Fruit fly (Drosophila melanogaster): ENCODE data around the gene Hinfp.

Hinfp gene

dm6 chrX:625157-625627 is at the start of gene Hinfp, which contains the start of gene CG13364:
Gene Hinfp, plus strand, starts transcription at chrX:625542.
Gene CG13364, minus strand, starts transcription at chrX:625203.
- TF ChIP-seq cic (GFP tag; optimal IDR thresholded peaks at IDR 0.05) (no peak), CG11617 (GFP tag; optimal IDR thresholded peaks at IDR 0.05) (no peak), bab1 (GFP tag; optimal IDR thresholded peaks at IDR 0.05) (peak; percentile 12), Mnt (GFP tag; optimal IDR thresholded peaks at IDR 0.05) (peak; percentile 77)

- TF ChIP-seq tj (GFP tag; optimal IDR thresholded peaks at IDR 0.05) (no peak), ovo (GFP tag; optimal IDR thresholded peaks at IDR 0.05) (no peak), bab1 (GFP tag; optimal IDR thresholded peaks at IDR 0.05) (no peak), CG5204 (GFP tag; optimal IDR thresholded peaks at IDR 0.05) (no peak), cnc (optimal IDR thresholded peaks at IDR 0.05) (no peak), Mnt (GFP tag; optimal IDR thresholded peaks at IDR 0.05) (no peak), Crg-1 (GFP tag; optimal IDR thresholded peaks at IDR 0.05) (no peak), CG14711 (tag; optimal IDR thresholded peaks at IDR 0.05) (no peak), CG1620 (GFP tag; optimal IDR thresholded peaks at IDR 0.05) (no peak), toe (GFP tag; optimal IDR thresholded peaks at IDR 0.05) (no peak), CG7045 (GFP tag; optimal IDR thresholded peaks at IDR 0.05) (no peak), CG12768 (GFP tag; optimal IDR thresholded peaks at IDR 0.05) (no peak)
Observed at dm6 chrX:580635-581034, 44.7 kb upstream of the Hinfp start.

dm6 chrX:581825-582224 is 43.5 kb upstream of the Hinfp start, which contains the start of gene vnd:
Gene vnd, plus strand, starts transcription at chrX:582121.
- TF ChIP-seq CG1620 (GFP tag; optimal IDR thresholded peaks at IDR 0.05) (no peak), tj (GFP tag; optimal IDR thresholded peaks at IDR 0.05) (no peak), CG11617 (GFP tag; optimal IDR thresholded peaks at IDR 0.05) (no peak), CG14711 (tag; optimal IDR thresholded peaks at IDR 0.05) (no peak), CG33017 (tag; optimal IDR thresholded peaks at IDR 0.05) (no peak), kay (GFP tag; ENCODE audit: borderline replicate concordance) (no peak), CG7101 (tag; optimal IDR thresholded peaks at IDR 0.05) (no peak), ovo (GFP tag; optimal IDR thresholded peaks at IDR 0.05) (no peak), Hr96 (GFP tag; optimal IDR thresholded peaks at IDR 0.05) (no peak), CG7045 (GFP tag; optimal IDR thresholded peaks at IDR 0.05) (no peak)

dm6 chrX:588941-589340 is 36.4 kb upstream of the Hinfp start:
- TF ChIP-seq CG12768 (GFP tag; optimal IDR thresholded peaks at IDR 0.05) (no peak), Crg-1 (GFP tag; optimal IDR thresholded peaks at IDR 0.05) (no peak), Clk (GFP tag; optimal IDR thresholded peaks at IDR 0.05) (no peak), Hr96 (GFP tag; optimal IDR thresholded peaks at IDR 0.05) (no peak), bab1 (GFP tag; optimal IDR thresholded peaks at IDR 0.05) (no peak), pad (GFP tag; optimal IDR thresholded peaks at IDR 0.05) (no peak), tj (GFP tag; optimal IDR thresholded peaks at IDR 0.05) (no peak), toe (GFP tag; optimal IDR thresholded peaks at IDR 0.05) (no peak)

dm6 chrX:590479-590878 is 34.9 kb upstream of the Hinfp start:
- TF ChIP-seq Mnt (GFP tag; optimal IDR thresholded peaks at IDR 0.05): no peak
- no peak for TF ChIP-seq CG1620 (GFP tag; optimal IDR thresholded peaks at IDR 0.05)
- no peak for TF ChIP-seq bab1 (GFP tag; optimal IDR thresholded peaks at IDR 0.05)
- no peak for TF ChIP-seq CG7045 (GFP tag; optimal IDR thresholded peaks at IDR 0.05)
- no peak for TF ChIP-seq cic (GFP tag; optimal IDR thresholded peaks at IDR 0.05)
- TF ChIP-seq CG7101 (tag; optimal IDR thresholded peaks at IDR 0.05): no peak
- TF ChIP-seq Crg-1 (GFP tag; optimal IDR thresholded peaks at IDR 0.05): no peak
- TF ChIP-seq tj (GFP tag; optimal IDR thresholded peaks at IDR 0.05): no peak
- no peak for TF ChIP-seq CG5204 (GFP tag; optimal IDR thresholded peaks at IDR 0.05)
- TF ChIP-seq CG11617 (GFP tag; optimal IDR thresholded peaks at IDR 0.05): no peak
- TF ChIP-seq CG14711 (tag; optimal IDR thresholded peaks at IDR 0.05): no peak
- TF ChIP-seq Hr96 (GFP tag; optimal IDR thresholded peaks at IDR 0.05): no peak
- no peak for TF ChIP-seq CG33017 (tag; optimal IDR thresholded peaks at IDR 0.05)
- no peak for TF ChIP-seq CG12768 (GFP tag; optimal IDR thresholded peaks at IDR 0.05)
- no peak for TF ChIP-seq Clk (GFP tag; optimal IDR thresholded peaks at IDR 0.05)
- TF ChIP-seq cnc (optimal IDR thresholded peaks at IDR 0.05): no peak
- no peak for TF ChIP-seq ovo (GFP tag; optimal IDR thresholded peaks at IDR 0.05)

- TF ChIP-seq pad (GFP tag; optimal IDR thresholded peaks at IDR 0.05) (no peak), CG5204 (GFP tag; optimal IDR thresholded peaks at IDR 0.05) (no peak), Hr96 (GFP tag; optimal IDR thresholded peaks at IDR 0.05) (no peak), CG12768 (GFP tag; optimal IDR thresholded peaks at IDR 0.05) (no peak), CG1620 (GFP tag; optimal IDR thresholded peaks at IDR 0.05) (no peak), CG14711 (tag; optimal IDR thresholded peaks at IDR 0.05) (no peak), CG7101 (tag; optimal IDR thresholded peaks at IDR 0.05) (no peak), tj (GFP tag; optimal IDR thresholded peaks at IDR 0.05) (no peak), kay (GFP tag; ENCODE audit: borderline replicate concordance) (no peak), bab1 (GFP tag; optimal IDR thresholded peaks at IDR 0.05) (no peak), CG33017 (tag; optimal IDR thresholded peaks at IDR 0.05) (no peak), CG7045 (GFP tag; optimal IDR thresholded peaks at IDR 0.05) (no peak), cnc (optimal IDR thresholded peaks at IDR 0.05) (no peak), Mnt (GFP tag; optimal IDR thresholded peaks at IDR 0.05) (no peak), ovo (GFP tag; optimal IDR thresholded peaks at IDR 0.05) (no peak), CG11617 (GFP tag; optimal IDR thresholded peaks at IDR 0.05) (no peak), Clk (GFP tag; optimal IDR thresholded peaks at IDR 0.05) (no peak)
Observed at dm6 chrX:592588-593288, 32.6 kb upstream of the Hinfp start.
